Fruit fly (Drosophila melanogaster) whole organism, embryonic: ENCODE measurements around the gene CCT3.

ENCODE experiments used
- CG11456 ChIP-seq: fragments of 200-800 bp; sonication (Bioruptor generic); IDR thresholded peaks from 3 replicates; pipeline ENCODE4 v1.3.6; 2022; ENCODE audit warnings: missing biosample characterization, missing genetic modification characterization
- CG12942 ChIP-seq: fragments of 200-800 bp; sonication (Bioruptor generic); optimal IDR thresholded peaks from 3 replicates; lab custom pipeline; 2016; ENCODE audit warnings: missing biosample characterization, missing genetic modification characterization
- CG2875 ChIP-seq: fragments of 200-800 bp; sonication (Bioruptor generic); optimal IDR thresholded peaks from 2 replicates; lab custom pipeline; 2017; ENCODE audit warnings: missing biosample characterization, mild to moderate bottlenecking, missing genetic modification characterization, missing genetic modification reagents
- CG30403 ChIP-seq: fragments of 200-800 bp; sonication (Bioruptor generic); optimal IDR thresholded peaks from 3 replicates; lab custom pipeline; 2016; ENCODE audit warnings: missing biosample characterization, missing genetic modification characterization
- CG3726 ChIP-seq: fragments of 200-800 bp; sonication (Bioruptor generic); IDR thresholded peaks from 3 replicates; pipeline ENCODE4, ENCODE4 v1.3.6; 2022; ENCODE audit warnings: missing biosample characterization, missing genetic modification characterization
- CG6791 ChIP-seq: fragments of 200-800 bp; sonication (Bioruptor generic); IDR thresholded peaks from 3 replicates; pipeline ENCODE4 v1.3.6; 2022; ENCODE audit warnings: missing biosample characterization, missing genetic modification characterization; ENCODE audit not compliant: partially characterized antibody
- Hand ChIP-seq: fragments of 200-800 bp; sonication (Bioruptor generic); optimal IDR thresholded peaks from 2 replicates; lab custom pipeline; 2017; ENCODE audit warnings: mild to moderate bottlenecking, missing biosample characterization, missing genetic modification reagents, missing genetic modification characterization
- ac ChIP-seq: fragments of 200-800 bp; sonication (Bioruptor generic); optimal IDR thresholded peaks from 3 replicates; lab custom pipeline; 2017; ENCODE audit warnings: missing biosample characterization, mild to moderate bottlenecking, missing genetic modification characterization
- bcd ChIP-seq: fragments of 200-800 bp; sonication (Bioruptor generic); optimal IDR thresholded peaks from 2 replicates; lab custom pipeline; 2017; ENCODE audit warnings: missing biosample characterization, mild to moderate bottlenecking, missing genetic modification characterization
- fd102C ChIP-seq: fragments of 200-800 bp; sonication (Bioruptor generic); optimal IDR thresholded peaks from 2 replicates; lab custom pipeline; 2018; ENCODE audit warnings: missing biosample characterization, mild to moderate bottlenecking, missing genetic modification characterization, moderate library complexity
- jing ChIP-seq: fragments of 200-800 bp; sonication (Bioruptor generic); optimal IDR thresholded peaks from 2 replicates; lab custom pipeline; 2018; ENCODE audit warnings: missing biosample characterization, mild to moderate bottlenecking, missing genetic modification characterization
- nau ChIP-seq: fragments of 200-800 bp; sonication (Bioruptor generic); optimal IDR thresholded peaks from 3 replicates; lab custom pipeline; 2017; ENCODE audit warnings: missing biosample characterization, mild to moderate bottlenecking, missing genetic modification characterization, missing genetic modification reagents
- tup ChIP-seq: fragments of 200-800 bp; sonication (Bioruptor generic); optimal IDR thresholded peaks from 2 replicates; lab custom pipeline; 2016; ENCODE audit warnings: missing biosample characterization, mild to moderate bottlenecking, missing genetic modification characterization, moderate library complexity

dm6 chr3R:16676518-16676917 lies 29.1 kb downstream of the CCT3 start:
- TF ChIP-seq Hand (GFP tag; lab: Kevin White, UChicago) = no peak
- TF ChIP-seq CG11456 (GFP tag; lab: Robert Waterston, UW) = no peak
- TF ChIP-seq tup (GFP tag; lab: Kevin White, UChicago) = no peak
- TF ChIP-seq ac (GFP tag; lab: Kevin White, UChicago) = no peak
- no peak for TF ChIP-seq CG2875
- TF ChIP-seq CG12942 (GFP tag; lab: Kevin White, UChicago) = no peak
- TF ChIP-seq CG3726 = no peak
- TF ChIP-seq fd102C (GFP tag; lab: Kevin White, UChicago) = no peak
- no peak for TF ChIP-seq bcd (GFP tag; lab: Kevin White, UChicago)
- TF ChIP-seq nau = no peak
- no peak for TF ChIP-seq jing (GFP tag; lab: Kevin White, UChicago)
- no peak for TF ChIP-seq CG30403
- no peak for TF ChIP-seq CG6791 (GFP tag; lab: Robert Waterston, UW)
